Fruit fly (Drosophila melanogaster): ENCODE results near the gene COX7A.
A peak's percentile ranks its signal among the peaks of the same experiment; 100 is the strongest.

The COX7A gene

dm6 chr3R:8313038-8313437 is 27.8 kb downstream of the COX7A start, which contains the start of gene CG7483 (continued):
- TF ChIP-seq sens (GFP tag) (peak; percentile 60), gem (tag; optimal IDR thresholded peaks at IDR 0.05) (no peak), az2 (GFP tag; optimal IDR thresholded peaks at IDR 0.05) (no peak), bcd (GFP tag; optimal IDR thresholded peaks at IDR 0.05) (no peak), Side (GFP tag; optimal IDR thresholded peaks at IDR 0.05) (no peak), bowl (GFP tag; IDR thresholded peaks at IDR 0.05) (no peak), tap (tag; optimal IDR thresholded peaks at IDR 0.05) (no peak), Oaz (GFP tag; IDR thresholded peaks at IDR 0.05) (no peak), Hr39 (optimal IDR thresholded peaks at IDR 0.05) (no peak), Taf1 (GFP tag; IDR thresholded peaks at IDR 0.05) (no peak), ssp (GFP tag; IDR thresholded peaks at IDR 0.05) (no peak), jumu (GFP tag; optimal IDR thresholded peaks at IDR 0.05) (no peak), CG10462 (GFP tag; optimal IDR thresholded peaks at IDR 0.05) (no peak), gcm2 (GFP tag; optimal IDR thresholded peaks at IDR 0.05) (no peak), disco-r (GFP tag; optimal IDR thresholded peaks at IDR 0.05) (no peak), CG10979 (tag; optimal IDR thresholded peaks at IDR 0.05) (no peak), mirr (GFP tag; optimal IDR thresholded peaks at IDR 0.05) (no peak), esg (GFP tag; conservative IDR thresholded peaks at IDR 0.05) (no peak), z (GFP tag; IDR thresholded peaks at IDR 0.05) (no peak), onecut (GFP tag; IDR thresholded peaks at IDR 0.05) (no peak), Poxn (GFP tag; IDR thresholded peaks at IDR 0.05) (no peak), CG3838 (GFP tag; optimal IDR thresholded peaks at IDR 0.05) (no peak), CG33557 (GFP tag; optimal IDR thresholded peaks at IDR 0.05) (peak; percentile 7), MTF-1 (GFP tag; optimal IDR thresholded peaks at IDR 0.05; ENCODE audit: borderline replicate concordance) (no peak), CG14050 (GFP tag; IDR thresholded peaks at IDR 0.05) (no peak), CG8478 (optimal IDR thresholded peaks at IDR 0.05) (no peak), croc (GFP tag; conservative IDR thresholded peaks at IDR 0.05) (no peak), CG9817 (tag; optimal IDR thresholded peaks at IDR 0.05) (no peak), CG11398 (GFP tag; optimal IDR thresholded peaks at IDR 0.05) (no peak), h (optimal IDR thresholded peaks at IDR 0.05) (no peak), CG16815 (GFP tag; optimal IDR thresholded peaks at IDR 0.05) (no peak), CG17829 (tag; optimal IDR thresholded peaks at IDR 0.05) (peak; percentile 36), CTCF (GFP tag; optimal IDR thresholded peaks at IDR 0.05) (no peak), CG8944 (GFP tag; optimal IDR thresholded peaks at IDR 0.05) (no peak), chif (GFP tag; optimal IDR thresholded peaks at IDR 0.05) (no peak), CG2712 (tag; optimal IDR thresholded peaks at IDR 0.05) (peak; percentile 22), CG9215 (GFP tag; IDR thresholded peaks at IDR 0.05) (no peak), Dad (GFP tag; optimal IDR thresholded peaks at IDR 0.05) (no peak)

- peak; percentile 52 for TF ChIP-seq sens (GFP tag)
- no peak for TF ChIP-seq CG6683 (GFP tag; optimal IDR thresholded peaks at IDR 0.05)
- no peak for TF ChIP-seq Tbp (GFP tag; optimal IDR thresholded peaks at IDR 0.05)
Observed at dm6 chr3R:8312037-8312436, 28.8 kb downstream of the COX7A start, which contains the start of the genes CG11694 and CG11698. CG11694 (minus strand) TSS chr3R:8312137. CG11698 (plus strand) TSS chr3R:8312188.

dm6 chr3R:8310678-8311077 is 30.2 kb downstream of the COX7A start, which contains the start of gene CG11693:
CG11693 (minus strand) TSS chr3R:8310778.
- no peak for TF ChIP-seq CG7745 (tag; optimal IDR thresholded peaks at IDR 0.05)
- peak; percentile 1 for TF ChIP-seq Med (GFP tag)
- TF ChIP-seq CG9437 (GFP tag; optimal IDR thresholded peaks at IDR 0.05), result no peak
- TF ChIP-seq ind (GFP tag; optimal IDR thresholded peaks at IDR 0.05), result no peak
- TF ChIP-seq CG8765 (GFP tag; IDR thresholded peaks at IDR 0.05), result no peak
- no peak for TF ChIP-seq sd (tag; optimal IDR thresholded peaks at IDR 0.05)
- TF ChIP-seq Usf (GFP tag; optimal IDR thresholded peaks at IDR 0.05), result no peak
- no peak for TF ChIP-seq danr (GFP tag; IDR thresholded peaks at IDR 0.05)
